Worm (Caenorhabditis elegans) whole organism, L4 larva: ENCODE data around the gene F21C10.18.

Source experiments
- F10B5.3 ChIP-seq: sonication (generic microtip); optimal IDR thresholded peaks from 2 replicates; lab custom pipeline; 2016; ENCODE audit warnings: mild to moderate bottlenecking, missing genetic modification characterization, missing compliant biosample characterization
- T26A8.4 ChIP-seq: fragments of 200-800 bp; sonication (Bioruptor generic); IDR thresholded peaks from 2 replicates; pipeline ENCODE4 v1.3.6; 2022; ENCODE audit warnings: missing genetic modification characterization, missing compliant biosample characterization
- aha-1 ChIP-seq: fragments of 150-350 bp; peaks from one replicate; lab custom pipeline; 2014; ENCODE audit warnings: missing biosample characterization, missing genetic modification characterization
- ama-1 ChIP-seq: fragments of 150-350 bp; optimal IDR thresholded peaks from 2 replicates; lab custom pipeline; 2014; ENCODE audit warnings: inconsistent platforms, mixed read lengths
- arid-1 ChIP-seq: fragments of 200-800 bp; sonication (Bioruptor generic); conservative IDR thresholded peaks from 2 replicates; pipeline ENCODE4 v1.3.6; 2022; ENCODE audit warnings: missing genetic modification reagents, missing genetic modification characterization, missing compliant biosample characterization
- ceh-44 ChIP-seq: fragments of 200-800 bp; sonication (Bioruptor generic); IDR thresholded peaks from 2 replicates; pipeline ENCODE4 v1.3.6; 2022; ENCODE audit warnings: missing genetic modification reagents, missing genetic modification characterization, missing compliant biosample characterization
- ceh-82 ChIP-seq: sonication (generic microtip); optimal IDR thresholded peaks from 2 replicates; lab custom pipeline; 2017; ENCODE audit warnings: missing biosample characterization, missing genetic modification characterization
- ces-1 ChIP-seq: fragments of 150-350 bp; sonication (generic microtip); optimal IDR thresholded peaks from 4 replicates; lab custom pipeline; 2014; ENCODE audit warnings: missing biosample characterization, missing genetic modification reagents, missing genetic modification characterization
- cey-2 ChIP-seq: sonication (generic microtip); optimal IDR thresholded peaks from 3 replicates; lab custom pipeline; 2017; ENCODE audit warnings: missing genetic modification characterization, mild to moderate bottlenecking, missing compliant biosample characterization, antibody characterized with exemption, borderline replicate concordance; ENCODE audit not compliant: insufficient read depth
- ctbp-1 ChIP-seq: fragments of 200-800 bp; sonication (Bioruptor generic); IDR thresholded peaks from 2 replicates; pipeline ENCODE4 v1.3.6; 2022; ENCODE audit warnings: missing genetic modification reagents, missing genetic modification characterization, missing compliant biosample characterization
- dpl-1 ChIP-seq: fragments of 150-350 bp; optimal IDR thresholded peaks from 2 replicates; lab custom pipeline; 2014; ENCODE audit warnings: missing biosample characterization, missing genetic modification reagents, missing genetic modification characterization
- egl-43 ChIP-seq: fragments of 200-800 bp; sonication (Bioruptor generic); IDR thresholded peaks from 2 replicates; pipeline ENCODE4 v1.3.6; 2022; ENCODE audit warnings: missing genetic modification reagents, missing genetic modification characterization, missing compliant biosample characterization
- fkh-10 ChIP-seq: fragments of 150-350 bp; optimal IDR thresholded peaks from 2 replicates; lab custom pipeline; 2014; ENCODE audit warnings: missing biosample characterization, missing genetic modification reagents, missing genetic modification characterization
- hif-1 ChIP-seq, 2 experiments: sonication (generic microtip); optimal IDR thresholded peaks; 2 replicates each; lab custom pipeline; 2016 to 2017; ENCODE audit warnings: missing compliant biosample characterization in 2 of 2, missing genetic modification characterization in 2 of 2, missing genetic modification reagents in 2 of 2, missing genotype in 2 of 2, mild to moderate bottlenecking in 1 of 2
- hlh-30 ChIP-seq: sonication (generic microtip); optimal IDR thresholded peaks from 2 replicates; lab custom pipeline; 2017; ENCODE audit warnings: antibody characterized with exemption, mild to moderate bottlenecking, missing genetic modification characterization, missing compliant biosample characterization; ENCODE audit not compliant: insufficient read depth
- lin-1 ChIP-seq: fragments of 200-800 bp; sonication (Bioruptor generic); IDR thresholded peaks from 2 replicates; pipeline ENCODE4 v1.3.6; 2022; ENCODE audit warnings: missing genetic modification reagents, missing genetic modification characterization, missing compliant biosample characterization
- lin-38 ChIP-seq: fragments of 200-800 bp; sonication (Bioruptor generic); IDR thresholded peaks from 2 replicates; pipeline ENCODE4 v1.3.6; 2022; ENCODE audit warnings: missing genetic modification reagents, missing genetic modification characterization, missing compliant biosample characterization
- lsy-2 ChIP-seq, 2 experiments: fragments of 150-350 bp in 1 of 2; sonication (generic microtip) in 1 of 2; optimal IDR thresholded peaks; 2 replicates each; lab custom pipeline; 2014 to 2017; ENCODE audit warnings: missing biosample characterization in 2 of 2, missing genetic modification characterization in 2 of 2
- madf-9 ChIP-seq: fragments of 200-800 bp; sonication (Bioruptor generic); conservative IDR thresholded peaks from 2 replicates; pipeline ENCODE4 v1.3.6; 2022; ENCODE audit warnings: missing genetic modification reagents, missing genetic modification characterization, missing compliant biosample characterization
- mep-1 ChIP-seq: fragments of 150-350 bp; sonication (generic microtip); optimal IDR thresholded peaks from 3 replicates; lab custom pipeline; 2014; ENCODE audit warnings: missing biosample characterization, missing genetic modification characterization
- mes-2 ChIP-seq: sonication (generic microtip); optimal IDR thresholded peaks from 2 replicates; lab custom pipeline; 2016; ENCODE audit warnings: missing genotype, mild to moderate bottlenecking, missing genetic modification characterization, missing compliant biosample characterization; ENCODE audit not compliant: poor library complexity, severe bottlenecking
- mxl-3 ChIP-seq: fragments of 200-800 bp; sonication (Bioruptor generic); optimal IDR thresholded peaks from 2 replicates; lab custom pipeline; 2018; ENCODE audit warnings: mild to moderate bottlenecking, missing genetic modification characterization, missing compliant biosample characterization
- nhr-10 ChIP-seq: fragments of 150-350 bp; optimal IDR thresholded peaks from 2 replicates; lab custom pipeline; 2014; ENCODE audit warnings: missing biosample characterization, missing genetic modification characterization
- nhr-102 ChIP-seq: sonication (generic microtip); optimal IDR thresholded peaks from 2 replicates; lab custom pipeline; 2016; ENCODE audit warnings: mild to moderate bottlenecking, missing genetic modification characterization, moderate library complexity, missing compliant biosample characterization
- nhr-11 ChIP-seq: fragments of 150-350 bp; optimal IDR thresholded peaks from 2 replicates; lab custom pipeline; 2014; ENCODE audit warnings: missing biosample characterization, missing genetic modification characterization
- nhr-237 ChIP-seq: sonication (generic microtip); optimal IDR thresholded peaks from 2 replicates; lab custom pipeline; 2017; ENCODE audit warnings: missing biosample characterization, missing genetic modification characterization
- nhr-25 ChIP-seq: sonication (generic microtip); optimal IDR thresholded peaks from 2 replicates; lab custom pipeline; 2017; ENCODE audit warnings: missing genetic modification characterization, mild to moderate bottlenecking, missing compliant biosample characterization, antibody characterized with exemption, moderate library complexity, borderline replicate concordance; ENCODE audit not compliant: insufficient read depth
- nhr-41 ChIP-seq: fragments of 200-800 bp; sonication (Bioruptor generic); IDR thresholded peaks from 2 replicates; pipeline ENCODE4 v1.3.6; 2022; ENCODE audit warnings: missing genetic modification reagents, missing genetic modification characterization, missing compliant biosample characterization
- nhr-48 ChIP-seq: sonication (generic microtip); optimal IDR thresholded peaks from 2 replicates; lab custom pipeline; 2016; ENCODE audit warnings: mild to moderate bottlenecking, missing genetic modification characterization, missing compliant biosample characterization
- nhr-76 ChIP-seq: fragments of 150-350 bp; optimal IDR thresholded peaks from 2 replicates; lab custom pipeline; 2014; ENCODE audit warnings: missing biosample characterization, missing genetic modification characterization
- php-3 ChIP-seq: fragments of 200-800 bp; sonication (Bioruptor generic); IDR thresholded peaks from 2 replicates; pipeline ENCODE4 v1.3.6; 2022; ENCODE audit warnings: missing genetic modification reagents, missing genetic modification characterization, missing compliant biosample characterization
- set-16 ChIP-seq: fragments of 200-800 bp; sonication (Bioruptor generic); IDR thresholded peaks from 2 replicates; pipeline ENCODE4 v1.3.6; 2022; ENCODE audit warnings: missing genetic modification reagents, missing genetic modification characterization, missing compliant biosample characterization
- snpc-1.2 ChIP-seq: fragments of 200-800 bp; sonication (Bioruptor generic); IDR thresholded peaks from 2 replicates; pipeline ENCODE4 v1.3.6; 2022; ENCODE audit warnings: missing genetic modification reagents, missing genetic modification characterization, missing compliant biosample characterization
- zfp-3 ChIP-seq: fragments of 200-800 bp; sonication (Bioruptor generic); conservative IDR thresholded peaks from 2 replicates; pipeline ENCODE4 v1.3.6; 2022; ENCODE audit warnings: missing genetic modification reagents, missing genetic modification characterization, missing compliant biosample characterization
- zip-2 ChIP-seq: fragments of 150-350 bp; optimal IDR thresholded peaks from 2 replicates; lab custom pipeline; 2014; ENCODE audit warnings: missing biosample characterization, missing genetic modification characterization
- ztf-7 ChIP-seq: fragments of 150-350 bp; optimal IDR thresholded peaks from 2 replicates; lab custom pipeline; 2014; ENCODE audit warnings: missing biosample characterization, missing genetic modification characterization

Gene F21C10.18

ce11 chrV:9095613-9096317 is 12.6 kb upstream of the F21C10.18 start, which contains the start of gene F21C10.10 (continued):
- TF ChIP-seq hif-1 (tag; optimal IDR thresholded peaks at IDR 0.05; lab: Kevin White, UChicago) (peak; percentile 41 to 73), zip-2 (tag; lab: Kevin White, UChicago) (peak; percentile 31), nhr-102 (tag; lab: Kevin White, UChicago) (peak; percentile 93), mxl-3 (peak; percentile 93), nhr-76 (tag; lab: Kevin White, UChicago) (peak; percentile 87), nhr-25 (tag; lab: Kevin White, UChicago) (peak; percentile 59), dpl-1 (GFP tag; lab: Kevin White, UChicago) (peak; percentile 56), lsy-2 (tag; optimal IDR thresholded peaks at IDR 0.05; lab: Kevin White, UChicago) (peak; percentile 55 to 81), nhr-11 (tag; lab: Kevin White, UChicago) (peak; percentile 87), cey-2 (tag; lab: Kevin White, UChicago) (peak; percentile 95), zfp-3 (GFP tag; lab: Robert Waterston, UW) (peak; percentile 40; the same call in 1 of the 2 replicates), ces-1 (GFP tag; lab: Kevin White, UChicago) (no peak), nhr-48 (tag; lab: Kevin White, UChicago) (peak; percentile 99), ceh-82 (tag; lab: Kevin White, UChicago) (no peak), arid-1 (GFP tag; lab: Robert Waterston, UW) (0 out of 2 replicates have a peak, but pooled peaks have one; percentile 8), ztf-7 (tag; lab: Kevin White, UChicago) (peak; percentile 63), set-16 (peak; percentile 59), nhr-41 (GFP tag; lab: Robert Waterston, UW) (no peak), lin-1 (peak; percentile 62; the same call in 1 of the 2 replicates), mes-2 (tag; lab: Kevin White, UChicago) (no peak)

- TF ChIP-seq F10B5.3 (tag; lab: Kevin White, UChicago): no peak
- TF ChIP-seq nhr-237 (tag; lab: Kevin White, UChicago): no peak
- peak; percentile 7 for TF ChIP-seq mxl-3
- TF ChIP-seq ama-1: peak; percentile 27
- no peak for TF ChIP-seq snpc-1.2 (GFP tag; lab: Robert Waterston, UW)
- TF ChIP-seq hlh-30: peak; percentile 52
These were observed 11.6 kb upstream of the F21C10.18 start for ce11 chrV:9096674-9097073.

- TF ChIP-seq fkh-10 (GFP tag; lab: Kevin White, UChicago) (no peak), php-3 (GFP tag; lab: Robert Waterston, UW) (peak; percentile 17; the same call in 1 of the 2 replicates), ces-1 (GFP tag; lab: Kevin White, UChicago) (no peak), ctbp-1 (GFP tag; lab: Robert Waterston, UW) (no peak), madf-9 (GFP tag; lab: Robert Waterston, UW) (no peak), zfp-3 (GFP tag; lab: Robert Waterston, UW) (peak; percentile 63; the same call in 1 of the 2 replicates), aha-1 (tag; lab: Kevin White, UChicago) (peak; percentile 24), lin-38 (peak; percentile 39; the same call in 1 of the 2 replicates), egl-43 (GFP tag; lab: Robert Waterston, UW) (no peak), ama-1 (peak; percentile 17), mep-1 (peak; percentile 0), ceh-44 (no peak), nhr-10 (tag; lab: Kevin White, UChicago) (no peak), T26A8.4 (GFP tag; lab: Robert Waterston, UW) (peak; percentile 18; the same call in 1 of the 2 replicates)
- TF ChIP-seq, all 104 proteins: peak for 7
These were observed 11.1 kb upstream of the F21C10.18 start for ce11 chrV:9097213-9097612.
